Worm (Caenorhabditis elegans): ENCODE data around the gene str-1.

ce11 chrIV:7159586-7159985 is 14.0 kb upstream of the str-1 start:
- TF ChIP-seq flt-1 (GFP tag; IDR thresholded peaks at IDR 0.05) (no peak), T22C8.4 (GFP tag; IDR thresholded peaks at IDR 0.05) (no peak), ztf-29 (GFP tag; IDR thresholded peaks at IDR 0.05) (no peak)
